Worm (Caenorhabditis elegans) whole organism, L4 larva: ENCODE results near the gene F09E10.1.

Source experiments
- F44E2.7 ChIP-seq: fragments of 200-800 bp; sonication (Bioruptor generic); IDR thresholded peaks from 2 replicates; pipeline ENCODE4 v2.1.2; 2022; ENCODE audit warnings: missing genetic modification characterization, missing compliant biosample characterization
- egl-27 ChIP-seq: sonication (generic microtip); optimal IDR thresholded peaks from 3 replicates; lab custom pipeline; 2017; ENCODE audit warnings: missing biosample characterization, missing genetic modification reagents, missing genetic modification characterization
- gei-8 ChIP-seq: fragments of 200-800 bp; sonication (Bioruptor generic); optimal IDR thresholded peaks from 2 replicates; lab custom pipeline; 2018; ENCODE audit warnings: mild to moderate bottlenecking, missing genetic modification characterization, missing compliant biosample characterization
- lin-15B ChIP-seq: fragments of 150-350 bp; sonication (generic microtip); optimal IDR thresholded peaks from 3 replicates; lab custom pipeline; 2014; ENCODE audit warnings: missing biosample characterization, missing genetic modification characterization
- madf-5 ChIP-seq, 2 experiments: fragments of 200-800 bp; sonication (Bioruptor generic); IDR thresholded peaks; 2 replicates each; pipeline ENCODE4 v1.3.6; 2022; ENCODE audit warnings: missing compliant biosample characterization in 2 of 2, missing genetic modification characterization in 2 of 2
- mdl-1 ChIP-seq, 2 experiments: fragments of 150-350 bp in 1 of 2; sonication (generic microtip) in 1 of 2; optimal IDR thresholded peaks; 2 replicates each; lab custom pipeline; 2014 to 2017; ENCODE audit warnings: missing biosample characterization in 2 of 2, missing genetic modification characterization in 2 of 2
- nhr-6 ChIP-seq: fragments of 150-350 bp; optimal IDR thresholded peaks from 2 replicates; lab custom pipeline; 2014; ENCODE audit warnings: missing biosample characterization, missing genetic modification characterization
- pha-4 ChIP-seq, 2 experiments: fragments of 150-350 bp in 1 of 2; fragments of 200-800 bp in 1 of 2; sonication (Bioruptor generic) in 1 of 2; IDR thresholded peaks in 1 of 2; optimal IDR thresholded peaks in 1 of 2; 2 replicates each; pipeline versions ENCODE4 v1.3.6 to Lab custom; 2014 to 2022; ENCODE audit warnings: missing genetic modification characterization in 2 of 2, missing genetic modification reagents in 2 of 2, missing biosample characterization in 1 of 2, missing compliant biosample characterization in 1 of 2
- unc-130 ChIP-seq: sonication (generic microtip); optimal IDR thresholded peaks from 2 replicates; lab custom pipeline; 2016; ENCODE audit warnings: missing genetic modification reagents, missing genetic modification characterization, missing compliant biosample characterization

- TF ChIP-seq nhr-6 (tag; lab: Kevin White, UChicago) (no peak), unc-130 (no peak), gei-8 (GFP tag; lab: Kevin White, UChicago) (no peak), madf-5 (GFP tag; IDR thresholded peaks at IDR 0.05; lab: Robert Waterston, UW) (no peak), mdl-1 (tag; optimal IDR thresholded peaks at IDR 0.05; lab: Kevin White, UChicago) (no peak), lin-15B (no peak), pha-4 (GFP tag; IDR thresholded peaks at IDR 0.05; lab: Robert Waterston, UW) (no peak), pha-4 (tag; optimal IDR thresholded peaks at IDR 0.05; lab: Kevin White, UChicago) (no peak), F44E2.7 (GFP tag; lab: Robert Waterston, UW) (no peak), egl-27 (tag; lab: Kevin White, UChicago) (no peak)
Measured at ce11 chrX:1487096-1487495, 15.5 kb upstream of the F09E10.1 start.
